Fruit fly (Drosophila melanogaster) whole organism, embryonic: ENCODE measurements around the gene CG5139.

ENCODE experiments used
- Atf3 ChIP-seq: fragments of 200-800 bp; sonication (Bioruptor generic); optimal IDR thresholded peaks from 3 replicates; lab custom pipeline; 2016; ENCODE audit warnings: missing biosample characterization, missing genetic modification characterization
- Atf6 ChIP-seq: fragments of 200-800 bp; sonication (Bioruptor generic); IDR thresholded peaks from 2 replicates; pipeline ENCODE4 v1.3.6; 2022; ENCODE audit warnings: missing biosample characterization, missing genetic modification characterization
- CG10209 ChIP-seq: fragments of 200-800 bp; sonication (Bioruptor generic); optimal IDR thresholded peaks from 3 replicates; lab custom pipeline; 2017; ENCODE audit warnings: missing biosample characterization, mild to moderate bottlenecking, missing genetic modification characterization, missing genetic modification reagents
- CG10274 ChIP-seq: fragments of 200-800 bp; sonication (Bioruptor generic); optimal IDR thresholded peaks from 3 replicates; lab custom pipeline; 2017; ENCODE audit warnings: missing biosample characterization, mild to moderate bottlenecking, missing genetic modification characterization
- CG12071 ChIP-seq: fragments of 200-800 bp; sonication (Bioruptor generic); optimal IDR thresholded peaks from 3 replicates; lab custom pipeline; 2018; ENCODE audit warnings: missing biosample characterization, mild to moderate bottlenecking, missing genetic modification characterization
- CG12104 ChIP-seq: fragments of 200-800 bp; sonication (Bioruptor generic); optimal IDR thresholded peaks from 3 replicates; lab custom pipeline; 2016; ENCODE audit warnings: missing biosample characterization, missing genetic modification characterization
- CG13287 ChIP-seq: fragments of 200-800 bp; sonication (Bioruptor generic); IDR thresholded peaks from 2 replicates; pipeline ENCODE4 v1.3.6; 2022; ENCODE audit warnings: missing biosample characterization, missing genetic modification characterization; ENCODE audit not compliant: partially characterized antibody
- CG14441 ChIP-seq: fragments of 200-800 bp; sonication (Bioruptor generic); IDR thresholded peaks from 2 replicates; pipeline ENCODE4 v1.3.6; 2022; ENCODE audit warnings: missing biosample characterization, missing genetic modification characterization
- CG15011 ChIP-seq: fragments of 200-800 bp; sonication (Bioruptor generic); optimal IDR thresholded peaks from 3 replicates; lab custom pipeline; 2018; ENCODE audit warnings: missing biosample characterization, mild to moderate bottlenecking, missing genetic modification characterization
- CG15514 ChIP-seq: fragments of 200-800 bp; sonication (Bioruptor generic); optimal IDR thresholded peaks from 3 replicates; lab custom pipeline; 2017; ENCODE audit warnings: missing biosample characterization, missing genetic modification characterization, mild to moderate bottlenecking, moderate library complexity, missing genetic modification reagents
- CG1603 ChIP-seq: fragments of 200-800 bp; sonication (Bioruptor generic); optimal IDR thresholded peaks from 2 replicates; lab custom pipeline; 2019; ENCODE audit warnings: missing biosample characterization, mild to moderate bottlenecking, missing genetic modification characterization, moderate library complexity
- CG17328 ChIP-seq: fragments of 200-800 bp; sonication (Bioruptor generic); IDR thresholded peaks from 2 replicates; pipeline ENCODE4 v1.3.6; 2022; ENCODE audit warnings: missing biosample characterization, missing genetic modification characterization
- CG31441 ChIP-seq: fragments of 200-800 bp; sonication (Bioruptor generic); IDR thresholded peaks from 2 replicates; pipeline ENCODE4 v1.3.6; 2022; ENCODE audit warnings: missing biosample characterization, missing genetic modification characterization
- CG3847 ChIP-seq: fragments of 200-800 bp; sonication (Bioruptor generic); IDR thresholded peaks from 2 replicates; pipeline ENCODE4 v1.3.6; 2022; ENCODE audit warnings: missing biosample characterization, missing genetic modification characterization
- CG6175 ChIP-seq: fragments of 200-800 bp; sonication (Bioruptor generic); IDR thresholded peaks from 3 replicates; pipeline ENCODE4 v1.3.6; 2022; ENCODE audit warnings: missing biosample characterization, missing genetic modification characterization
- CG6854 ChIP-seq: fragments of 200-800 bp; sonication (Bioruptor generic); optimal IDR thresholded peaks from 3 replicates; lab custom pipeline; 2017; ENCODE audit warnings: missing biosample characterization, mild to moderate bottlenecking, missing genetic modification characterization
- CG8290 ChIP-seq, 3 experiments: fragments of 200-800 bp; sonication (Bioruptor generic); optimal IDR thresholded peaks; 2 replicates each; lab custom pipeline; 2016 to 2019; ENCODE audit warnings: missing biosample characterization in 3 of 3, missing genetic modification characterization in 3 of 3, mild to moderate bottlenecking in 2 of 3, moderate library complexity in 1 of 3
- Doc2 ChIP-seq: fragments of 200-800 bp; sonication (Bioruptor generic); IDR thresholded peaks from 2 replicates; pipeline ENCODE4 v1.3.6; 2022; ENCODE audit warnings: missing biosample characterization, missing genetic modification characterization
- Drgx ChIP-seq: fragments of 200-800 bp; sonication (Bioruptor generic); IDR thresholded peaks from 2 replicates; pipeline ENCODE4 v1.3.6; 2022; ENCODE audit warnings: missing biosample characterization, missing genetic modification characterization
- Ets65A ChIP-seq: fragments of 200-800 bp; sonication (Bioruptor generic); peaks from one replicate; lab custom pipeline; 2016; ENCODE audit warnings: missing biosample characterization, missing genetic modification characterization
- Fer1 ChIP-seq: fragments of 200-800 bp; sonication (Bioruptor generic); optimal IDR thresholded peaks from 2 replicates; lab custom pipeline; 2017; ENCODE audit warnings: missing biosample characterization, mild to moderate bottlenecking, missing genetic modification characterization
- HLH4C ChIP-seq: fragments of 200-800 bp; sonication (Bioruptor generic); IDR thresholded peaks from 3 replicates; pipeline ENCODE4 v1.3.6; 2022; ENCODE audit warnings: missing biosample characterization, missing genetic modification characterization; ENCODE audit not compliant: partially characterized antibody
- Hr3 ChIP-seq: fragments of 200-800 bp; sonication (Bioruptor generic); optimal IDR thresholded peaks from 3 replicates; lab custom pipeline; 2016; ENCODE audit warnings: missing biosample characterization, missing genetic modification characterization
- MESR4 ChIP-seq: fragments of 200-800 bp; sonication (Bioruptor generic); optimal IDR thresholded peaks from 2 replicates; lab custom pipeline; 2018; ENCODE audit warnings: missing biosample characterization, mild to moderate bottlenecking, missing genetic modification characterization, moderate library complexity
- Nf-YB ChIP-seq: fragments of 200-800 bp; sonication (Bioruptor generic); optimal IDR thresholded peaks from 3 replicates; lab custom pipeline; 2019; ENCODE audit warnings: missing biosample characterization, mild to moderate bottlenecking, missing genetic modification characterization, moderate library complexity
- Nf-YC ChIP-seq: fragments of 200-800 bp; optimal IDR thresholded peaks from 3 replicates; lab custom pipeline; 2019; ENCODE audit warnings: missing biosample characterization, mild to moderate bottlenecking, missing genetic modification characterization, moderate library complexity
- Pdp1 ChIP-seq, 2 experiments: fragments of 200-800 bp; sonication (Bioruptor generic); optimal IDR thresholded peaks; 3 replicates each; lab custom pipeline; 2016; ENCODE audit warnings: missing biosample characterization in 2 of 2, missing genetic modification characterization in 2 of 2, mild to moderate bottlenecking in 1 of 2, moderate library complexity in 1 of 2
- Side ChIP-seq: fragments of 200-800 bp; sonication (Bioruptor generic); optimal IDR thresholded peaks from 2 replicates; lab custom pipeline; 2016; ENCODE audit warnings: missing biosample characterization, missing genetic modification characterization
- Ssrp ChIP-seq: fragments of 200-800 bp; sonication (Bioruptor generic); optimal IDR thresholded peaks from 2 replicates; lab custom pipeline; 2018; ENCODE audit warnings: missing biosample characterization, mild to moderate bottlenecking, missing genetic modification characterization, moderate library complexity
- ara ChIP-seq: fragments of 200-800 bp; sonication (Bioruptor generic); IDR thresholded peaks from 2 replicates; pipeline ENCODE4 v1.3.6; 2022; ENCODE audit warnings: missing biosample characterization, missing genetic modification characterization
- chn ChIP-seq: fragments of 200-800 bp; sonication (Bioruptor generic); optimal IDR thresholded peaks from 2 replicates; lab custom pipeline; 2016; ENCODE audit warnings: missing biosample characterization, missing genetic modification characterization
- corto ChIP-seq: fragments of 200-800 bp; sonication (Bioruptor generic); optimal IDR thresholded peaks from 2 replicates; lab custom pipeline; 2016; ENCODE audit warnings: missing biosample characterization, mild to moderate bottlenecking, missing genetic modification characterization, moderate library complexity
- crc ChIP-seq: fragments of 200-800 bp; sonication (Bioruptor generic); optimal IDR thresholded peaks from 2 replicates; lab custom pipeline; 2016; ENCODE audit warnings: missing biosample characterization, missing genetic modification characterization
- cwo ChIP-seq: fragments of 200-800 bp; sonication (Bioruptor generic); optimal IDR thresholded peaks from 3 replicates; lab custom pipeline; 2017; ENCODE audit warnings: missing biosample characterization, missing genetic modification characterization, mild to moderate bottlenecking, moderate library complexity, missing genetic modification reagents
- dimm ChIP-seq: fragments of 200-800 bp; sonication (Bioruptor generic); IDR thresholded peaks from 2 replicates; pipeline ENCODE4 v1.3.6; 2022; ENCODE audit warnings: missing biosample characterization, missing genetic modification characterization
- dmrt99B ChIP-seq: fragments of 200-800 bp; sonication (Bioruptor generic); optimal IDR thresholded peaks from 2 replicates; lab custom pipeline; 2018; ENCODE audit warnings: missing biosample characterization, mild to moderate bottlenecking, missing genetic modification characterization, moderate library complexity
- fd102C ChIP-seq: fragments of 200-800 bp; sonication (Bioruptor generic); optimal IDR thresholded peaks from 2 replicates; lab custom pipeline; 2018; ENCODE audit warnings: missing biosample characterization, mild to moderate bottlenecking, missing genetic modification characterization, moderate library complexity
- gfzf ChIP-seq: fragments of 200-800 bp; sonication (Bioruptor generic); optimal IDR thresholded peaks from 2 replicates; lab custom pipeline; 2016; ENCODE audit warnings: missing biosample characterization, mild to moderate bottlenecking, missing genetic modification characterization, moderate library complexity
- gro ChIP-seq: fragments of 200-800 bp; sonication (Bioruptor generic); optimal IDR thresholded peaks from 2 replicates; lab custom pipeline; 2016; ENCODE audit warnings: missing biosample characterization, missing genetic modification characterization
- hbn ChIP-seq: fragments of 200-800 bp; sonication (Bioruptor generic); IDR thresholded peaks from 2 replicates; pipeline ENCODE4 v1.3.6; 2022; ENCODE audit warnings: missing biosample characterization, missing genetic modification characterization; ENCODE audit not compliant: partially characterized antibody
- her ChIP-seq: fragments of 200-800 bp; sonication (Bioruptor generic); optimal IDR thresholded peaks from 2 replicates; lab custom pipeline; 2016; ENCODE audit warnings: missing biosample characterization, missing genetic modification characterization
- kni ChIP-seq: fragments of 200-800 bp; sonication (Bioruptor generic); optimal IDR thresholded peaks from 3 replicates; lab custom pipeline; 2017; ENCODE audit warnings: mild to moderate bottlenecking, missing biosample characterization, missing genetic modification reagents, missing genetic modification characterization
- lov ChIP-seq, 2 experiments: fragments of 200-800 bp in 1 of 2; fragments of >200 bp in 1 of 2; sonication (Bioruptor generic) in 1 of 2; IDR thresholded peaks in 1 of 2; optimal IDR thresholded peaks in 1 of 2; 2 replicates in 1 of 2; 3 replicates in 1 of 2; pipeline versions ENCODE4 v1.3.6 to Lab custom; 2017 to 2022; ENCODE audit warnings: missing biosample characterization in 1 of 2, missing genetic modification characterization in 1 of 2
- onecut ChIP-seq: fragments of 200-800 bp; sonication (Bioruptor generic); IDR thresholded peaks from 2 replicates; pipeline ENCODE4 v1.3.6; 2022; ENCODE audit warnings: missing biosample characterization, missing genetic modification characterization
- p53 ChIP-seq: fragments of 200-800 bp; sonication (Bioruptor generic); optimal IDR thresholded peaks from 2 replicates; lab custom pipeline; 2016; ENCODE audit warnings: missing biosample characterization, missing genetic modification characterization
- seq ChIP-seq: fragments of 200-800 bp; sonication (Bioruptor generic); IDR thresholded peaks from 2 replicates; pipeline ENCODE4 v1.3.6; 2022; ENCODE audit warnings: missing biosample characterization, missing genetic modification characterization
- tin ChIP-seq: fragments of 200-800 bp; sonication (Bioruptor generic); optimal IDR thresholded peaks from 3 replicates; lab custom pipeline; 2016; ENCODE audit warnings: missing biosample characterization, missing genetic modification characterization
- trh ChIP-seq: fragments of 200-800 bp; sonication (Bioruptor generic); optimal IDR thresholded peaks from 2 replicates; lab custom pipeline; 2016; ENCODE audit warnings: missing biosample characterization, missing genetic modification characterization
- vvl ChIP-seq: fragments of 200-800 bp; sonication (Bioruptor generic); IDR thresholded peaks from 2 replicates; pipeline ENCODE4 v1.3.6; 2022; ENCODE audit warnings: missing biosample characterization, missing genetic modification characterization
- wor ChIP-seq: fragments of 200-800 bp; sonication (Bioruptor generic); IDR thresholded peaks from 2 replicates; pipeline ENCODE4 v1.3.6; 2022; ENCODE audit warnings: missing biosample characterization, missing genetic modification characterization

Gene CG5139

DNA sequence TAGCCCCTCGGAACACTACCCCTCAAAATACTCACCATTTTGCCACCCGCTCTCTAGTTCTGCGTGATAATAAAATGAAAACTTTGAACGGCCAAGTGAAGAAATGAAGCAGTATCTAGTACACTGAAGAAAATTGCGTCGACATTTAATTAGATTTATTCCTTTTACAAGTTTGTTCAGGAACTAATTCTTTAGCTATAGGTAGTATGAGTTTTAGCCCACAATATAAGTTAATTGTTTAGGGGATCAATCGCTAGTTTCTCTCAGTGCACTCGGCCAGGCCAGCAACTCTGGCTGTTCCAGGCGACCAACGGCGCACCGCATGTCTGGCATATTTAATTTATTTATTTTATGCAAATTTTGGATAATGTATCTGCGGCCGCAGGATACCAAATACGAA, 31.6 kb upstream of the CG5139 start (continued):
- peak in 1 of 2 experiments; percentile 9 for TF ChIP-seq Pdp1 (GFP tag; optimal IDR thresholded peaks at IDR 0.05; lab: Kevin White, UChicago)
- no peak for TF ChIP-seq CG12104 (GFP tag; lab: Kevin White, UChicago)
- TF ChIP-seq lov (optimal IDR thresholded peaks at IDR 0.05; lab: Kevin White, UChicago): no peak
- TF ChIP-seq lov (GFP tag; IDR thresholded peaks at IDR 0.05; lab: Robert Waterston, UW): no peak
- no peak for TF ChIP-seq CG15011 (GFP tag; lab: Kevin White, UChicago)
- TF ChIP-seq p53 (GFP tag; lab: Kevin White, UChicago): no peak
- peak; percentile 1 for TF ChIP-seq CG10209 (GFP tag; lab: Kevin White, UChicago)
- no peak for TF ChIP-seq Side (GFP tag; lab: Kevin White, UChicago)
- TF ChIP-seq fd102C (GFP tag; lab: Kevin White, UChicago): no peak
- TF ChIP-seq ara: no peak
- no peak for TF ChIP-seq Hr3 (GFP tag; lab: Kevin White, UChicago)
- TF ChIP-seq CG3847 (GFP tag; lab: Robert Waterston, UW): no peak
- TF ChIP-seq Ets65A: no peak
- TF ChIP-seq hbn: no peak
- TF ChIP-seq corto (GFP tag; lab: Kevin White, UChicago): no peak
- no peak for TF ChIP-seq seq (GFP tag; lab: Robert Waterston, UW)
- TF ChIP-seq tin (GFP tag; lab: Kevin White, UChicago): peak; percentile 8
- TF ChIP-seq CG6175: no peak
- no peak for TF ChIP-seq Ssrp
- peak; percentile 37; the same call in 1 of the 2 replicates for TF ChIP-seq CG31441 (GFP tag; lab: Robert Waterston, UW)
- peak; percentile 46; the same call in 1 of the 2 replicates for TF ChIP-seq CG17328
- peak; percentile 36 for TF ChIP-seq CG15514 (GFP tag; lab: Kevin White, UChicago)
- TF ChIP-seq Drgx (GFP tag; lab: Robert Waterston, UW): no peak
- TF ChIP-seq gro: no peak
- no peak for TF ChIP-seq Doc2 (GFP tag; lab: Robert Waterston, UW)
- TF ChIP-seq Nf-YC (tag; lab: Kevin White, UChicago): no peak
- TF ChIP-seq CG1603 (tag; lab: Kevin White, UChicago): peak; percentile 44
- TF ChIP-seq onecut (GFP tag; lab: Robert Waterston, UW): 0 out of 2 replicates have a peak, but pooled peaks have one; percentile 20
- no peak for TF ChIP-seq Nf-YB (GFP tag; lab: Kevin White, UChicago)
- TF ChIP-seq Fer1: peak; percentile 68
- TF ChIP-seq gfzf (GFP tag; lab: Kevin White, UChicago): no peak
- TF ChIP-seq CG8290 (GFP tag; optimal IDR thresholded peaks at IDR 0.05; lab: Kevin White, UChicago): no peak
- TF ChIP-seq CG8290 (tag; optimal IDR thresholded peaks at IDR 0.05; lab: Kevin White, UChicago): peak in 1 of 2 experiments; percentile 47
- TF ChIP-seq chn: no peak
- TF ChIP-seq CG12071: no peak
- no peak for TF ChIP-seq crc (GFP tag; lab: Kevin White, UChicago)
- TF ChIP-seq CG13287 (GFP tag; lab: Robert Waterston, UW): no peak
- TF ChIP-seq CG10274: no peak
- TF ChIP-seq cwo (GFP tag; lab: Kevin White, UChicago): peak; percentile 39
- no peak for TF ChIP-seq CG6854 (GFP tag; lab: Kevin White, UChicago)
- peak; percentile 51 for TF ChIP-seq Atf6 (GFP tag; lab: Robert Waterston, UW)
- TF ChIP-seq vvl (GFP tag; lab: Robert Waterston, UW): peak; percentile 47; the same call in 1 of the 2 replicates
- peak; percentile 25; the same call in 1 of the 2 replicates for TF ChIP-seq CG14441
- TF ChIP-seq kni: no peak
- TF ChIP-seq dimm (GFP tag; lab: Robert Waterston, UW): 0 out of 2 replicates have a peak, but pooled peaks have one; percentile 23
- TF ChIP-seq MESR4: no peak
- peak; percentile 59 for TF ChIP-seq dmrt99B (tag; lab: Kevin White, UChicago)
- TF ChIP-seq her: no peak
- TF ChIP-seq Atf3 (GFP tag; lab: Kevin White, UChicago): no peak
- TF ChIP-seq wor: no peak
- TF ChIP-seq HLH4C (GFP tag; lab: Robert Waterston, UW): no peak
- TF ChIP-seq trh (GFP tag; lab: Kevin White, UChicago): no peak
